Worm (Caenorhabditis elegans) whole organism, L4 larva: Measurements from ENCODE around the gene W10G11.3.
"Not testable (repeated sequence)": the region's sequence is repeated elsewhere in the genome, so short reads cannot be mapped to it uniquely, and the experiment has no call there.

Source experiments
- D1046.2 ChIP-seq: fragments of 200-800 bp; sonication (Bioruptor generic); IDR thresholded peaks from 2 replicates; pipeline ENCODE4 v1.3.6; 2022; ENCODE audit warnings: missing genetic modification characterization, missing compliant biosample characterization
- F10B5.3 ChIP-seq: sonication (generic microtip); optimal IDR thresholded peaks from 2 replicates; lab custom pipeline; 2016; ENCODE audit warnings: mild to moderate bottlenecking, missing genetic modification characterization, missing compliant biosample characterization
- F44E2.7 ChIP-seq: fragments of 200-800 bp; sonication (Bioruptor generic); IDR thresholded peaks from 2 replicates; pipeline ENCODE4 v2.1.2; 2022; ENCODE audit warnings: missing genetic modification characterization, missing compliant biosample characterization
- F49E8.2 ChIP-seq: sonication (generic microtip); optimal IDR thresholded peaks from 2 replicates; lab custom pipeline; 2016; ENCODE audit warnings: missing compliant biosample characterization, mild to moderate bottlenecking, missing genetic modification characterization, borderline replicate concordance
- T26A8.4 ChIP-seq: fragments of 200-800 bp; sonication (Bioruptor generic); IDR thresholded peaks from 2 replicates; pipeline ENCODE4 v1.3.6; 2022; ENCODE audit warnings: missing genetic modification characterization, missing compliant biosample characterization
- Y105C5A.15 ChIP-seq: fragments of 200-800 bp; sonication (Bioruptor generic); IDR thresholded peaks from 2 replicates; pipeline ENCODE4 v1.3.6; 2022; ENCODE audit warnings: missing genetic modification characterization, missing compliant biosample characterization
- Y48G9A.11 ChIP-seq: fragments of 200-800 bp; sonication (Bioruptor generic); IDR thresholded peaks from 2 replicates; pipeline ENCODE4 v1.3.6; 2022; ENCODE audit warnings: missing genetic modification reagents, missing genetic modification characterization, missing compliant biosample characterization
- Y5F2A.4 ChIP-seq: fragments of 200-800 bp; sonication (Bioruptor generic); optimal IDR thresholded peaks from 2 replicates; lab custom pipeline; 2018; ENCODE audit warnings: mild to moderate bottlenecking, missing genetic modification characterization, missing compliant biosample characterization
- ZK546.5 ChIP-seq, 2 experiments: sonication (generic microtip); optimal IDR thresholded peaks; 2 replicates each; lab custom pipeline; 2017; ENCODE audit warnings: missing biosample characterization in 2 of 2, missing genetic modification characterization in 2 of 2
- aha-1 ChIP-seq: fragments of 150-350 bp; peaks from one replicate; lab custom pipeline; 2014; ENCODE audit warnings: missing biosample characterization, missing genetic modification characterization
- daf-16 ChIP-seq, 3 experiments: sonication (generic microtip); optimal IDR thresholded peaks; 2 replicates each; lab custom pipeline; 2016 to 2017; ENCODE audit warnings: missing genetic modification characterization in 3 of 3, missing genetic modification reagents in 3 of 3, mild to moderate bottlenecking in 2 of 3, missing compliant biosample characterization in 2 of 3, missing biosample characterization in 1 of 3, moderate library complexity in 1 of 3
- dmd-9 ChIP-seq: fragments of 200-800 bp; sonication (Bioruptor generic); IDR thresholded peaks from 2 replicates; pipeline ENCODE4 v1.3.6; 2022; ENCODE audit warnings: missing genetic modification reagents, missing genetic modification characterization, missing compliant biosample characterization
- egl-43 ChIP-seq: fragments of 200-800 bp; sonication (Bioruptor generic); IDR thresholded peaks from 2 replicates; pipeline ENCODE4 v1.3.6; 2022; ENCODE audit warnings: missing genetic modification reagents, missing genetic modification characterization, missing compliant biosample characterization
- lin-1 ChIP-seq: fragments of 200-800 bp; sonication (Bioruptor generic); IDR thresholded peaks from 2 replicates; pipeline ENCODE4 v1.3.6; 2022; ENCODE audit warnings: missing genetic modification reagents, missing genetic modification characterization, missing compliant biosample characterization
- lin-13 ChIP-seq: fragments of 150-350 bp; optimal IDR thresholded peaks from 2 replicates; lab custom pipeline; 2014; ENCODE audit warnings: missing biosample characterization, missing genetic modification reagents, missing genetic modification characterization
- madf-9 ChIP-seq: fragments of 200-800 bp; sonication (Bioruptor generic); conservative IDR thresholded peaks from 2 replicates; pipeline ENCODE4 v1.3.6; 2022; ENCODE audit warnings: missing genetic modification reagents, missing genetic modification characterization, missing compliant biosample characterization
- mdt-29 ChIP-seq: fragments of 200-800 bp; sonication (Bioruptor generic); IDR thresholded peaks from 2 replicates; pipeline ENCODE4 v1.3.6; 2022; ENCODE audit warnings: missing genetic modification reagents, missing genetic modification characterization, missing compliant biosample characterization
- mes-2 ChIP-seq: sonication (generic microtip); optimal IDR thresholded peaks from 2 replicates; lab custom pipeline; 2016; ENCODE audit warnings: missing genotype, mild to moderate bottlenecking, missing genetic modification characterization, missing compliant biosample characterization; ENCODE audit not compliant: poor library complexity, severe bottlenecking
- nhr-111 ChIP-seq: fragments of 200-800 bp; sonication (Bioruptor generic); optimal IDR thresholded peaks from 2 replicates; lab custom pipeline; 2018; ENCODE audit warnings: mild to moderate bottlenecking, missing genetic modification characterization, missing compliant biosample characterization
- nhr-237 ChIP-seq: sonication (generic microtip); optimal IDR thresholded peaks from 2 replicates; lab custom pipeline; 2017; ENCODE audit warnings: missing biosample characterization, missing genetic modification characterization
- nhr-25 ChIP-seq: sonication (generic microtip); optimal IDR thresholded peaks from 2 replicates; lab custom pipeline; 2017; ENCODE audit warnings: missing genetic modification characterization, mild to moderate bottlenecking, missing compliant biosample characterization, antibody characterized with exemption, moderate library complexity, borderline replicate concordance; ENCODE audit not compliant: insufficient read depth
- nhr-41 ChIP-seq: fragments of 200-800 bp; sonication (Bioruptor generic); IDR thresholded peaks from 2 replicates; pipeline ENCODE4 v1.3.6; 2022; ENCODE audit warnings: missing genetic modification reagents, missing genetic modification characterization, missing compliant biosample characterization
- nhr-48 ChIP-seq: sonication (generic microtip); optimal IDR thresholded peaks from 2 replicates; lab custom pipeline; 2016; ENCODE audit warnings: mild to moderate bottlenecking, missing genetic modification characterization, missing compliant biosample characterization
- nhr-6 ChIP-seq: fragments of 150-350 bp; optimal IDR thresholded peaks from 2 replicates; lab custom pipeline; 2014; ENCODE audit warnings: missing biosample characterization, missing genetic modification characterization
- nhr-77 ChIP-seq: fragments of 150-350 bp; optimal IDR thresholded peaks from 2 replicates; lab custom pipeline; 2014; ENCODE audit warnings: missing biosample characterization, missing genetic modification characterization
- pha-4 ChIP-seq, 2 experiments: fragments of 150-350 bp in 1 of 2; fragments of 200-800 bp in 1 of 2; sonication (Bioruptor generic) in 1 of 2; IDR thresholded peaks in 1 of 2; optimal IDR thresholded peaks in 1 of 2; 2 replicates each; pipeline versions ENCODE4 v1.3.6 to Lab custom; 2014 to 2022; ENCODE audit warnings: missing genetic modification characterization in 2 of 2, missing genetic modification reagents in 2 of 2, missing biosample characterization in 1 of 2, missing compliant biosample characterization in 1 of 2
- php-3 ChIP-seq: fragments of 200-800 bp; sonication (Bioruptor generic); IDR thresholded peaks from 2 replicates; pipeline ENCODE4 v1.3.6; 2022; ENCODE audit warnings: missing genetic modification reagents, missing genetic modification characterization, missing compliant biosample characterization
- spr-1 ChIP-seq: sonication (generic microtip); optimal IDR thresholded peaks from 2 replicates; lab custom pipeline; 2016; ENCODE audit warnings: mild to moderate bottlenecking, missing genetic modification characterization, missing compliant biosample characterization
- spr-3 ChIP-seq: fragments of 200-800 bp; sonication (Bioruptor generic); optimal IDR thresholded peaks from 2 replicates; lab custom pipeline; 2018; ENCODE audit warnings: mild to moderate bottlenecking, missing genetic modification characterization, missing compliant biosample characterization
- unc-39 ChIP-seq: sonication (generic microtip); optimal IDR thresholded peaks from 2 replicates; lab custom pipeline; 2017; ENCODE audit warnings: missing biosample characterization, missing genetic modification characterization
- unc-62 ChIP-seq, 3 experiments: fragments of 150-350 bp in 1 of 3; sonication (generic microtip); optimal IDR thresholded peaks in 2 of 3; peaks in 1 of 3; 1 replicate in 1 of 3; 2 replicates in 2 of 3; lab custom pipeline; 2014 to 2017; ENCODE audit warnings: missing biosample characterization in 3 of 3, missing genetic modification characterization in 3 of 3, missing genetic modification reagents in 3 of 3, missing genotype in 1 of 3
- vab-7 ChIP-seq: fragments of 200-800 bp; sonication (Bioruptor generic); IDR thresholded peaks from 2 replicates; pipeline ENCODE4 v1.3.6; 2022; ENCODE audit warnings: missing genetic modification reagents, missing genetic modification characterization, missing compliant biosample characterization
- zfp-2 ChIP-seq: sonication (generic microtip); optimal IDR thresholded peaks from 2 replicates; lab custom pipeline; 2016; ENCODE audit warnings: mild to moderate bottlenecking, missing genetic modification characterization, missing compliant biosample characterization
- zip-2 ChIP-seq: fragments of 150-350 bp; optimal IDR thresholded peaks from 2 replicates; lab custom pipeline; 2014; ENCODE audit warnings: missing biosample characterization, missing genetic modification characterization

Gene W10G11.3

ce11 chrII:3567576-3567975 is 5.3 kb upstream of the W10G11.3 start (continued):
- TF ChIP-seq madf-9 (peak; percentile 35; the same call in 1 of the 2 replicates), mes-2 (tag; lab: Kevin White, UChicago) (peak; percentile 58), nhr-77 (tag; lab: Kevin White, UChicago) (peak; percentile 4), lin-13 (peak; percentile 55), lin-1 (GFP tag; lab: Robert Waterston, UW) (0 out of 2 replicates have a peak, but pooled peaks have one; percentile 43), php-3 (GFP tag; lab: Robert Waterston, UW) (0 out of 2 replicates have a peak, but pooled peaks have one; percentile 29), egl-43 (peak; percentile 94), daf-16 (GFP tag; optimal IDR thresholded peaks at IDR 0.05; lab: Kevin White, UChicago) (peak; percentile 29 to 86), daf-16 (tag; optimal IDR thresholded peaks at IDR 0.05; lab: Kevin White, UChicago) (peak; percentile 77), Y105C5A.15 (GFP tag; lab: Robert Waterston, UW) (peak; percentile 82), Y5F2A.4 (GFP tag; lab: Kevin White, UChicago) (peak; percentile 52), unc-62 (GFP tag; optimal IDR thresholded peaks at IDR 0.05 in 1 of 2; lab: Kevin White, UChicago) (peak in 1 of 2 experiments; percentile 66), spr-1 (tag; lab: Kevin White, UChicago) (peak; percentile 65), mdt-29 (GFP tag; lab: Robert Waterston, UW) (peak; percentile 77)
- not testable (repeated sequence) for TF ChIP-seq unc-62 (tag; optimal IDR thresholded peaks at IDR 0.05; lab: Kevin White, UChicago)

ce11 chrII:3567066-3567465 is 4.7 kb upstream of the W10G11.3 start:
- TF ChIP-seq vab-7 (GFP tag; lab: Robert Waterston, UW) (no peak), unc-62 (GFP tag; optimal IDR thresholded peaks at IDR 0.05 in 1 of 2; lab: Kevin White, UChicago) (peak in 1 of 2 experiments; percentile 91), unc-62 (tag; optimal IDR thresholded peaks at IDR 0.05; lab: Kevin White, UChicago) (no peak), lin-1 (GFP tag; lab: Robert Waterston, UW) (no peak)

ce11 chrII:3561561-3561960 is 758 bp downstream of the W10G11.3 start, which contains the start of gene W10G11.2:
W10G11.2 (minus strand) TSS chrII:3561661.
- TF ChIP-seq pha-4 (GFP tag; IDR thresholded peaks at IDR 0.05; lab: Robert Waterston, UW) (no peak), pha-4 (tag; optimal IDR thresholded peaks at IDR 0.05; lab: Kevin White, UChicago) (no peak), lin-13 (no peak), ZK546.5 (tag; optimal IDR thresholded peaks at IDR 0.05; lab: Kevin White, UChicago) (no peak), nhr-25 (tag; lab: Kevin White, UChicago) (no peak), F49E8.2 (tag; lab: Kevin White, UChicago) (no peak), zfp-2 (no peak), Y48G9A.11 (GFP tag; lab: Robert Waterston, UW) (no peak), egl-43 (no peak)
- TF ChIP-seq, all 104 proteins: peak for 0

ce11 chrII:3560592-3560991 is 1.7 kb downstream of the W10G11.3 start, which contains the start of gene W10G11.1:
W10G11.1 (minus strand) TSS chrII:3560692.
- TF ChIP-seq aha-1 (tag; lab: Kevin White, UChicago) (no peak), F44E2.7 (no peak), nhr-6 (no peak), nhr-41 (GFP tag; lab: Robert Waterston, UW) (no peak), nhr-111 (GFP tag; lab: Kevin White, UChicago) (no peak), unc-39 (tag; lab: Kevin White, UChicago) (no peak), spr-3 (GFP tag; lab: Kevin White, UChicago) (no peak), F10B5.3 (no peak), nhr-48 (tag; lab: Kevin White, UChicago) (no peak), lin-1 (GFP tag; lab: Robert Waterston, UW) (no peak), D1046.2 (GFP tag; lab: Robert Waterston, UW) (no peak), zip-2 (no peak), nhr-237 (tag; lab: Kevin White, UChicago) (no peak), egl-43 (no peak), dmd-9 (GFP tag; lab: Robert Waterston, UW) (no peak), nhr-25 (tag; lab: Kevin White, UChicago) (no peak), T26A8.4 (GFP tag; lab: Robert Waterston, UW) (no peak)
